Worm (Caenorhabditis elegans): ENCODE data around the gene F46H6.5.
A peak's percentile ranks its signal among the peaks of the same experiment; 100 is the strongest.

F46H6.5 gene

ce11 chrX:4457853-4458322 lies 34.1 kb downstream of the F46H6.5 start, which contains the start of gene aps-2 (continued):
- no peak for TF ChIP-seq F26F4.8 (GFP tag; conservative IDR thresholded peaks at IDR 0.05)
- TF ChIP-seq nhr-25 (tag; optimal IDR thresholded peaks at IDR 0.05; ENCODE audit: borderline replicate concordance, insufficient read depth), result no peak
- no peak for TF ChIP-seq dmd-9 (GFP tag; IDR thresholded peaks at IDR 0.05)
- TF ChIP-seq pha-4 (GFP tag; IDR thresholded peaks at IDR 0.05), result no peak
- no peak for TF ChIP-seq pha-4 (tag; optimal IDR thresholded peaks at IDR 0.05)
- TF ChIP-seq spr-1 (tag; optimal IDR thresholded peaks at IDR 0.05), result no peak
- peak; percentile 76 for TF ChIP-seq mes-2 (tag; optimal IDR thresholded peaks at IDR 0.05; ENCODE audit: poor library complexity, severe bottlenecking)
- TF ChIP-seq T26A8.4 (GFP tag; IDR thresholded peaks at IDR 0.05), result no peak
- peak in 1 of 2 experiments; percentile 38 for TF ChIP-seq unc-62 (GFP tag; optimal IDR thresholded peaks at IDR 0.05 in 1 of 2)
- TF ChIP-seq unc-62 (tag; optimal IDR thresholded peaks at IDR 0.05), result no peak
- no peak for TF ChIP-seq nhr-102 (tag; optimal IDR thresholded peaks at IDR 0.05)
- TF ChIP-seq aha-1 (tag), result peak; percentile 54
- no peak for TF ChIP-seq Y75B8A.6 (GFP tag; IDR thresholded peaks at IDR 0.05)
- no peak for TF ChIP-seq zip-2 (tag; optimal IDR thresholded peaks at IDR 0.05)
- no peak for TF ChIP-seq ama-1 (optimal IDR thresholded peaks at IDR 0.05)
- TF ChIP-seq dmd-8 (GFP tag; IDR thresholded peaks at IDR 0.05), result no peak
- TF ChIP-seq ztf-7 (tag; optimal IDR thresholded peaks at IDR 0.05), result no peak
- no peak for TF ChIP-seq daf-19 (GFP tag; conservative IDR thresholded peaks at IDR 0.05)
- no peak for TF ChIP-seq attf-4 (tag; optimal IDR thresholded peaks at IDR 0.05)
- no peak for TF ChIP-seq lin-15B (tag; optimal IDR thresholded peaks at IDR 0.05)
- no peak for TF ChIP-seq ces-1 (GFP tag; optimal IDR thresholded peaks at IDR 0.05)
- TF ChIP-seq nhr-11 (tag; optimal IDR thresholded peaks at IDR 0.05), result no peak
- peak; percentile 52 for TF ChIP-seq dve-1 (tag; optimal IDR thresholded peaks at IDR 0.05; ENCODE audit: insufficient read depth)
- no peak for TF ChIP-seq duxl-1 (tag; optimal IDR thresholded peaks at IDR 0.05; ENCODE audit: poor library complexity)
- TF ChIP-seq lsy-2 (tag; optimal IDR thresholded peaks at IDR 0.05), result no peak
- no peak for TF ChIP-seq zfp-3 (GFP tag; conservative IDR thresholded peaks at IDR 0.05)
- no peak for TF ChIP-seq saeg-2 (GFP tag; IDR thresholded peaks at IDR 0.05)
- TF ChIP-seq hlh-30 (tag; optimal IDR thresholded peaks at IDR 0.05; ENCODE audit: insufficient read depth), result peak; percentile 73
- TF ChIP-seq nhr-6 (tag; optimal IDR thresholded peaks at IDR 0.05), result peak; percentile 14
- TF ChIP-seq egl-27 (tag; optimal IDR thresholded peaks at IDR 0.05), result no peak
- TF ChIP-seq nhr-41 (GFP tag; IDR thresholded peaks at IDR 0.05), result no peak
- peak; percentile 48 for TF ChIP-seq hlh-11 (tag; optimal IDR thresholded peaks at IDR 0.05)
- TF ChIP-seq mdt-29 (GFP tag; IDR thresholded peaks at IDR 0.05), result no peak
- no peak for TF ChIP-seq ZK337.2 (GFP tag; IDR thresholded peaks at IDR 0.05)
- peak; percentile 69 for TF ChIP-seq hmg-1.1 (GFP tag; IDR thresholded peaks at IDR 0.05)
- no peak for TF ChIP-seq skn-1 (tag; optimal IDR thresholded peaks at IDR 0.05)
- TF ChIP-seq zfp-2 (tag; optimal IDR thresholded peaks at IDR 0.05), result no peak
- no peak for TF ChIP-seq jun-1 (tag; optimal IDR thresholded peaks at IDR 0.05)
- peak; percentile 36 for TF ChIP-seq nhr-77 (tag; optimal IDR thresholded peaks at IDR 0.05)
- no peak for TF ChIP-seq D1046.2 (GFP tag; IDR thresholded peaks at IDR 0.05)
- TF ChIP-seq aly-2 (tag; optimal IDR thresholded peaks at IDR 0.05), result no peak
- TF ChIP-seq egl-43 (GFP tag; IDR thresholded peaks at IDR 0.05), result no peak
- no peak for TF ChIP-seq snpc-4 (tag; optimal IDR thresholded peaks at IDR 0.05)
- no peak for TF ChIP-seq F10B5.3 (tag; optimal IDR thresholded peaks at IDR 0.05)
- TF ChIP-seq zag-1 (tag; optimal IDR thresholded peaks at IDR 0.05), result no peak
- TF ChIP-seq F49E8.2 (tag; optimal IDR thresholded peaks at IDR 0.05; ENCODE audit: borderline replicate concordance), result no peak
- TF ChIP-seq ceh-62 (tag; optimal IDR thresholded peaks at IDR 0.05), result no peak
- TF ChIP-seq mdl-1 (tag; optimal IDR thresholded peaks at IDR 0.05), result no peak
- TF ChIP-seq cey-2 (tag; optimal IDR thresholded peaks at IDR 0.05; ENCODE audit: borderline replicate concordance, insufficient read depth), result no peak
- TF ChIP-seq Y48G9A.11 (GFP tag; IDR thresholded peaks at IDR 0.05), result no peak
- TF ChIP-seq nhr-48 (tag; optimal IDR thresholded peaks at IDR 0.05), result no peak
- TF ChIP-seq unc-130 (GFP tag; optimal IDR thresholded peaks at IDR 0.05), result no peak

Measured in whole organism, L4 larva.